Worm (Caenorhabditis elegans): Measurements from ENCODE around the gene cyp-33C6.

DNA sequence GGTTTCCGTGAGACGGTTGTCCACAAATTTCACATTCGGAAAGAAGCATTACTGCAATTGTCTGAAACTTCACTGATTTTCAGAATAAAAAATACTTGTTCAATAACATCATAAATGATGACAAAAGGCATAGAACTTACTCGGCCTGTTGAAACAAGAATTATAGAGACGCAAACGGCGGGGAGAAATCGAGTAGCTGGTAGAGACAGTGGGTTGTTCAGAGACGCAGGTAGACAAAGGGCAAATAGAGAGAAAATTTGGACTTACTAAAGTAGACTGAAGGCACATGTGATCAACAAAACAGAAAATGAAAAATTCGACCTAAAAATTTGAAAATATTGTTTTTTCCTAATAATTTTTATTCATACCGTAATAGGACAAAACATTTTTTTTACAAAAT, 10.5 kb upstream of the cyp-33C6 start, which contains the start of gene nhr-182:
- TF ChIP-seq egrh-3 (GFP tag; IDR thresholded peaks at IDR 0.05) (no peak), Y79H2A.3 (GFP tag; conservative IDR thresholded peaks at IDR 0.05) (no peak), ceh-91 (GFP tag; IDR thresholded peaks at IDR 0.05) (no peak), pha-4 (tag; optimal IDR thresholded peaks at IDR 0.05) (no peak), ets-4 (GFP tag; optimal IDR thresholded peaks at IDR 0.05) (no peak), madf-6 (GFP tag; IDR thresholded peaks at IDR 0.05) (no peak), dox-1 (GFP tag; IDR thresholded peaks at IDR 0.05) (no peak), F55B11.4 (tag; optimal IDR thresholded peaks at IDR 0.05; ENCODE audit: borderline replicate concordance, insufficient read depth) (no peak), sptf-2 (GFP tag; optimal IDR thresholded peaks at IDR 0.05) (no peak), B0019.2 (GFP tag; conservative IDR thresholded peaks at IDR 0.05) (no peak), dpff-1 (tag; optimal IDR thresholded peaks at IDR 0.05) (no peak), lsy-27 (tag; optimal IDR thresholded peaks at IDR 0.05; ENCODE audit: borderline replicate concordance, insufficient read depth) (no peak)
